Fruit fly (Drosophila melanogaster): ENCODE measurements around the gene CG1578.

dm6 chrX:11856867-11857266 lies 40.5 kb upstream of the CG1578 start:
- no peak for TF ChIP-seq CG8478 (optimal IDR thresholded peaks at IDR 0.05)
- TF ChIP-seq CTCF (optimal IDR thresholded peaks at IDR 0.05) = no peak
